Worm (Caenorhabditis elegans): ENCODE data around the gene T22B7.4.

T22B7.4 gene

ce11 chrX:5672615-5673014 lies 31.4 kb upstream of the T22B7.4 start:
- no peak for TF ChIP-seq F39B2.1 (GFP tag; IDR thresholded peaks at IDR 0.05)
- no peak for TF ChIP-seq Y53F4B.3 (GFP tag; IDR thresholded peaks at IDR 0.05)
- no peak for TF ChIP-seq mes-4 (tag; optimal IDR thresholded peaks at IDR 0.05)
- no peak for TF ChIP-seq ztf-28 (GFP tag; IDR thresholded peaks at IDR 0.05)
- no peak for TF ChIP-seq lin-35 (GFP tag; optimal IDR thresholded peaks at IDR 0.05)
- TF ChIP-seq tbp1 (GFP tag; optimal IDR thresholded peaks at IDR 0.05): no peak
- no peak for TF ChIP-seq sdz-38 (tag; optimal IDR thresholded peaks at IDR 0.05)
- TF ChIP-seq ztf-26 (tag; optimal IDR thresholded peaks at IDR 0.05): no peak
- no peak for TF ChIP-seq dpl-1 (GFP tag; optimal IDR thresholded peaks at IDR 0.05)
- no peak for TF ChIP-seq hmg-20 (GFP tag; IDR thresholded peaks at IDR 0.05)
- TF ChIP-seq ceh-40 (GFP tag; IDR thresholded peaks at IDR 0.05): no peak
- no peak for TF ChIP-seq mcd-1 (GFP tag; IDR thresholded peaks at IDR 0.05)

- no peak for TF ChIP-seq lin-40 (tag; optimal IDR thresholded peaks at IDR 0.05)
- no peak for TF ChIP-seq xnd-1 (tag; optimal IDR thresholded peaks at IDR 0.05)
- TF ChIP-seq nhr-80 (tag; optimal IDR thresholded peaks at IDR 0.05): peak; percentile 69
- 0 out of 2 replicates have a peak, but pooled peaks have one; percentile 27 for TF ChIP-seq cebp-1 (GFP tag; IDR thresholded peaks at IDR 0.05)
- TF ChIP-seq cebp-1 (tag; optimal IDR thresholded peaks at IDR 0.05): no peak
These were observed 29.6 kb upstream of the T22B7.4 start for ce11 chrX:5670829-5671228.

- TF ChIP-seq lin-26 (GFP tag; IDR thresholded peaks at IDR 0.05): no peak
- peak; percentile 62 for TF ChIP-seq dox-1 (GFP tag; IDR thresholded peaks at IDR 0.05)
- peak; percentile 92 for TF ChIP-seq nhr-80 (tag; optimal IDR thresholded peaks at IDR 0.05)
- TF ChIP-seq F33H1.4 (GFP tag; IDR thresholded peaks at IDR 0.05): no peak
- TF ChIP-seq zfh-2 (GFP tag; conservative IDR thresholded peaks at IDR 0.05): no peak
- no peak for TF ChIP-seq F49E8.2 (tag; optimal IDR thresholded peaks at IDR 0.05; ENCODE audit: insufficient read depth)
- TF ChIP-seq hlh-26 (GFP tag; conservative IDR thresholded peaks at IDR 0.05): no peak
- TF ChIP-seq ceh-100 (GFP tag; IDR thresholded peaks at IDR 0.05): no peak
- no peak for TF ChIP-seq F57C9.4 (tag; optimal IDR thresholded peaks at IDR 0.05)
- no peak for TF ChIP-seq K12H6.12 (tag; optimal IDR thresholded peaks at IDR 0.05)
These were observed 28.5 kb upstream of the T22B7.4 start for ce11 chrX:5669733-5670132.

- TF ChIP-seq hmg-1.2 (GFP tag; IDR thresholded peaks at IDR 0.05) (no peak), egl-18 (GFP tag; IDR thresholded peaks at IDR 0.05) (no peak), rcor-1 (GFP tag; IDR thresholded peaks at IDR 0.05) (no peak), B0261.1 (tag; optimal IDR thresholded peaks at IDR 0.05) (no peak), mxl-1 (tag; optimal IDR thresholded peaks at IDR 0.05) (no peak), Y79H2A.3 (GFP tag; conservative IDR thresholded peaks at IDR 0.05) (no peak), F37B4.10 (GFP tag; IDR thresholded peaks at IDR 0.05) (no peak), attf-5 (GFP tag; optimal IDR thresholded peaks at IDR 0.05) (no peak), unc-130 (GFP tag; optimal IDR thresholded peaks at IDR 0.05) (no peak), hsf-1 (GFP tag; IDR thresholded peaks at IDR 0.05) (no peak), him-1 (tag; optimal IDR thresholded peaks at IDR 0.05) (no peak), Y53F4B.3 (GFP tag; IDR thresholded peaks at IDR 0.05) (no peak), hlh-12 (tag; optimal IDR thresholded peaks at IDR 0.05) (no peak), lag-1 (GFP tag; IDR thresholded peaks at IDR 0.05) (no peak), cebp-2 (GFP tag; IDR thresholded peaks at IDR 0.05) (no peak), sdz-38 (tag; optimal IDR thresholded peaks at IDR 0.05) (no peak), ztf-6 (GFP tag; IDR thresholded peaks at IDR 0.05) (no peak), hmg-20 (GFP tag; IDR thresholded peaks at IDR 0.05) (no peak), mel-28 (tag; optimal IDR thresholded peaks at IDR 0.05; ENCODE audit: borderline replicate concordance) (no peak)
These were observed 22.3 kb upstream of the T22B7.4 start, which contains the start of gene egl-13 for ce11 chrX:5663537-5663936. Gene egl-13 (plus strand): TSS chrX:5663837.
